Worm (Caenorhabditis elegans) whole organism, early embryonic: ENCODE measurements around the gene F10G7.10.

Experiments used
- B0310.2 ChIP-seq: sonication (generic microtip); optimal IDR thresholded peaks from 2 replicates; lab custom pipeline; 2016; ENCODE audit warnings: mild to moderate bottlenecking, missing genetic modification characterization, missing compliant biosample characterization
- F13C5.2 ChIP-seq: sonication (generic microtip); optimal IDR thresholded peaks from 2 replicates; lab custom pipeline; 2017; ENCODE audit warnings: mild to moderate bottlenecking, missing genetic modification characterization, inconsistent platforms, missing compliant biosample characterization
- aly-1 ChIP-seq: sonication (generic microtip); optimal IDR thresholded peaks from 2 replicates; lab custom pipeline; 2016; ENCODE audit warnings: missing genetic modification characterization, missing compliant biosample characterization
- ama-1 ChIP-seq: fragments of 150-350 bp; optimal IDR thresholded peaks from 2 replicates; lab custom pipeline; 2014
- ceh-13 ChIP-seq: fragments of 200-800 bp; sonication (Bioruptor generic); optimal IDR thresholded peaks from 2 replicates; lab custom pipeline; 2018; ENCODE audit warnings: mild to moderate bottlenecking, missing genetic modification characterization, missing compliant biosample characterization
- ceh-36 ChIP-seq: sonication (generic microtip); optimal IDR thresholded peaks from 2 replicates; lab custom pipeline; 2016; ENCODE audit warnings: missing genetic modification characterization, inconsistent platforms, missing compliant biosample characterization
- ets-7 ChIP-seq: sonication (generic microtip); optimal IDR thresholded peaks from 2 replicates; lab custom pipeline; 2016; ENCODE audit warnings: missing genotype, missing genetic modification characterization, missing compliant biosample characterization
- flt-1 ChIP-seq: fragments of 200-800 bp; sonication (Bioruptor generic); IDR thresholded peaks from 2 replicates; pipeline ENCODE4 v1.3.6; 2022; ENCODE audit warnings: missing genetic modification characterization, missing compliant biosample characterization
- hmbx-1 ChIP-seq: sonication (generic microtip); optimal IDR thresholded peaks from 2 replicates; lab custom pipeline; 2016; ENCODE audit warnings: mild to moderate bottlenecking, missing genetic modification characterization, missing compliant biosample characterization
- hmg-4 ChIP-seq: fragments of 200-800 bp; sonication (Bioruptor generic); optimal IDR thresholded peaks from 2 replicates; lab custom pipeline; 2018; ENCODE audit warnings: mild to moderate bottlenecking, missing genetic modification characterization, missing compliant biosample characterization
- hnd-1 ChIP-seq: sonication (generic microtip); optimal IDR thresholded peaks from 2 replicates; lab custom pipeline; 2016; ENCODE audit warnings: missing genetic modification characterization, missing compliant biosample characterization
- pes-1 ChIP-seq: fragments of 200-800 bp; sonication (Bioruptor generic); IDR thresholded peaks from 2 replicates; pipeline ENCODE4 v1.3.6; 2022; ENCODE audit warnings: missing genetic modification reagents, missing genetic modification characterization, missing compliant biosample characterization
- scrt-1 ChIP-seq: fragments of 200-800 bp; sonication (Bioruptor generic); IDR thresholded peaks from 2 replicates; pipeline ENCODE4 v1.3.6; 2022; ENCODE audit warnings: missing genetic modification characterization, missing compliant biosample characterization
- sea-1 ChIP-seq: fragments of 200-800 bp; sonication (Bioruptor generic); conservative IDR thresholded peaks from 2 replicates; pipeline ENCODE4 v1.3.6; 2022; ENCODE audit warnings: missing genetic modification characterization, missing compliant biosample characterization
- tbx-11 ChIP-seq: fragments of 200-800 bp; sonication (Bioruptor generic); IDR thresholded peaks from 2 replicates; pipeline ENCODE4 v1.3.6; 2022; ENCODE audit warnings: missing genetic modification characterization, missing compliant biosample characterization
- tbx-37 ChIP-seq: fragments of 200-800 bp; sonication (Bioruptor generic); conservative IDR thresholded peaks from 2 replicates; pipeline ENCODE4 v1.3.6; 2022; ENCODE audit warnings: missing genetic modification reagents, missing genetic modification characterization, missing compliant biosample characterization
- tra-4 ChIP-seq: sonication (generic microtip); optimal IDR thresholded peaks from 2 replicates; lab custom pipeline; 2017; ENCODE audit warnings: missing genetic modification characterization, missing compliant biosample characterization

The F10G7.10 gene

DNA sequence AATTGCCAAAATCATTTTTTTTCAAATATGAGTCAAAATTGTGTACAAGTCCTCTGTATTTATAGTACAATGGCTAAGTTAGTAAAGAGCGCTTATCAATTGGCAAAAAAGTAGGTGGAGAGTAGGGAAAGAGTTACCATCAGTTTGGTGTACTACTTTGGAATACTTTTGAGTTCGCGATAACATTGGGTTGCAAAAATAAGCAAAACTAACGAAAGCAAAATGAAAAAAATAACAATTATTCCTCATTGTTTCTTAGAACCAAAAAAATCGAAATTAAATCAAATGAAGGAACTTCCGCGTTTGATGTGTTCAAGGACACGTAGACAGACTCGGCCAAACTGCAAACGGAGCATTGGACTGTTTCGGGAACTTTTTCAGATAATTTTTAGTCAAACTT is 30.7 kb upstream of the F10G7.10 start, which contains the start of gene C27D9.2:
TSS of gene C27D9.2 (minus strand) at position 101 of the 400 bp plus-strand sequence.
- TF ChIP-seq ets-7 (tag; lab: Kevin White, UChicago), result no peak
- TF ChIP-seq flt-1, result no peak
- TF ChIP-seq hmbx-1, result no peak
- no peak for TF ChIP-seq ceh-36
- no peak for TF ChIP-seq tbx-37
- TF ChIP-seq F13C5.2 (tag; lab: Kevin White, UChicago), result no peak
- TF ChIP-seq hmg-4, result no peak

DNA sequence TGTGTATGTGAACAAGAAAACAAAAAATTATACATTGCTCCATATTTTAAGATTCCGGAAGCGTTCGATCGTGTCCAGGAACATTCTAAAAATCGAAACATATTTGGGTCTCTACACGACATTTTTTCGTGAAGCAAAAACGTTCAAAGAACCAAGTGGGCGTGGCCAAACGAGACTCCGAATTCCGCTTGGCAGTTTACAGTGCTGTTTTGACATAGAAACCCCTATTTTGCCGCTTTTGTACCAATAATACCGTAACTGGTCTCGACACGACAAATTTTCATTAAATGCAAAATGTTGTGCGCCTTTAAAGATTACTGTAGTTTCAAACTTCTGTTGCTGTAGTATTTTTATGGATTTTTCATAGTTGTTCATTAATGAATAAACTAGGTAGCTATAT is 29.6 kb upstream of the F10G7.10 start:
- TF ChIP-seq hnd-1 (tag; lab: Kevin White, UChicago), result no peak
- TF ChIP-seq ceh-13 (GFP tag; lab: Kevin White, UChicago), result no peak
- TF ChIP-seq ceh-36, result no peak
- no peak for TF ChIP-seq aly-1 (tag; lab: Kevin White, UChicago)
- no peak for TF ChIP-seq flt-1
- TF ChIP-seq tra-4 (tag; lab: Kevin White, UChicago), result no peak

DNA sequence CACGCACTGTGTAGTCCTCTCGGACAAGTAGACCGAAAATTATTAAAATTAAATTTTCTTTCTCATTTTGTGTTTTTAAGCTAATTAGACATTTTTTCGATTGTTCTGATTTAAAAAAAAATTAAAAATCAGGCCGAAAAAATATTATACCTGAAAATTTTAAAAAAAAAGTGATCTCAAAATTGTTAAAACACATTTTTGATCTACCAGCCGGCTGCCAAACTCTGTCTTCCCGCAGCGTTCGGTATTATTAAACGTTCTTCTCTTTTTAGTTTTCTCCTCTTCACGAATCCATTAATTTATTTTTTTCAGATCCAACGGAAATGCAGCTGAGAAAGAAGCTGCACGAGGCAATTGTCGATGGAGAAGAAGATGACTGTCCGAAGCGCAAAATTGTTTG is 27.1 kb upstream of the F10G7.10 start, which contains the start of gene C27D9.1:
TSS of gene C27D9.1 (plus strand) at position 281 of the 400 bp plus-strand sequence.
- TF ChIP-seq ceh-36 (no peak), tbx-11 (GFP tag; lab: Robert Waterston, UW) (no peak), sea-1 (GFP tag; lab: Robert Waterston, UW) (no peak), ama-1 (lab: Kevin White, UChicago) (no peak), F13C5.2 (tag; lab: Kevin White, UChicago) (no peak), tra-4 (tag; lab: Kevin White, UChicago) (no peak), hmbx-1 (no peak), flt-1 (no peak), B0310.2 (no peak), hmg-4 (no peak), ceh-13 (GFP tag; lab: Kevin White, UChicago) (no peak), tbx-37 (no peak), ets-7 (tag; lab: Kevin White, UChicago) (no peak)

DNA sequence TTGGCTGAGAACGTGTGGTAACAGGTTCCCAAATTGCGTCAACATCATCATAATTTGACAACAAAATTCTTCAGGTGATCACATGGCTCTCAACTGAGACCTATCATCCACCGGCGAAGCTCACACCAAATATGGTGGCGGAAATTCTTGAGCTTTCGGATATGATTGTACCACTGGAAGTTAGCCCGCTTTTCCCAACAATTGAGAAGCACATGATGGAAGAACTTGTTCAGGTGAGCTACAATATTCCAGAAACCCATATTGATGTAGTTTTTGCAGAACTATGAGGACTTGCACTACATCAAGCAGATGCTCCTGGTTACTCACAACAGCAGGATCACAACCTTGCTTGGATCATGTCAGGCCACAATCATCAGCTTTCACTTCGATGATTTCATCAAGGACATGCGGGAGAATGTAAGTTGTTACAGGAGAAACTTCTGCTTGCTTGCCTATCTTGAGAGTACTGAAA is 26.2 kb upstream of the F10G7.10 start, which contains the start of gene F41C3.1:
TSS of gene F41C3.1 (plus strand) at position 51 of the 472 bp plus-strand sequence.
- TF ChIP-seq ets-7 (tag; lab: Kevin White, UChicago) (no peak), tra-4 (tag; lab: Kevin White, UChicago) (no peak), hnd-1 (tag; lab: Kevin White, UChicago) (no peak), hmbx-1 (no peak), aly-1 (tag; lab: Kevin White, UChicago) (no peak), ceh-13 (GFP tag; lab: Kevin White, UChicago) (no peak)

DNA sequence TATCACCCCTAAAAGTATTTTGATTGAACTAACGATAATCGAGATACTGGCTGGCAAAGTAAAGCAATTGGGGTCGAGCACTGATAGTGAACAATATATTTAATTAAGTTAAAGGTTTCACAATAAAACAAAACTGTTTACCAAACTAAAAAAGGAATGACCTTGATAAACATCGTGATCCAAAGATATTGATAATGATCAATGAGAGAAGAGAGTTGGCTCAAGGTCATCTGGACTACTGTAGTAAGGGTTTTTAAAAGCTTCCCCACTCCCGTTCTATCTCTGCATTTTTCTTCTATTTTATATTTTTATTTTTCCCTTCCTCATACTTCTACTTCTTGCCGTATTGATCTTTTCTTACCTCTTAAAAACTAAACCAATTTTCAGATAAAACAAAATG is 23.5 kb upstream of the F10G7.10 start, which contains the start of gene F41C3.2:
TSS of gene F41C3.2 (plus strand) at position 388 of the 400 bp plus-strand sequence.
- TF ChIP-seq sea-1 (GFP tag; lab: Robert Waterston, UW), result no peak
- TF ChIP-seq pes-1 (GFP tag; lab: Robert Waterston, UW), result no peak
- no peak for TF ChIP-seq hmg-4
- no peak for TF ChIP-seq scrt-1 (GFP tag; lab: Robert Waterston, UW)
- TF ChIP-seq flt-1, result no peak
- no peak for TF ChIP-seq ceh-13 (GFP tag; lab: Kevin White, UChicago)
- no peak for TF ChIP-seq ets-7 (tag; lab: Kevin White, UChicago)
- no peak for TF ChIP-seq tbx-37
- no peak for TF ChIP-seq aly-1 (tag; lab: Kevin White, UChicago)
- TF ChIP-seq tra-4 (tag; lab: Kevin White, UChicago), result no peak
- no peak for TF ChIP-seq F13C5.2 (tag; lab: Kevin White, UChicago)
- no peak for TF ChIP-seq B0310.2
- no peak for TF ChIP-seq hmbx-1
- TF ChIP-seq tbx-11 (GFP tag; lab: Robert Waterston, UW), result no peak
- TF ChIP-seq ama-1 (lab: Kevin White, UChicago), result no peak
- no peak for TF ChIP-seq ceh-36
- no peak for TF ChIP-seq hnd-1 (tag; lab: Kevin White, UChicago)

DNA sequence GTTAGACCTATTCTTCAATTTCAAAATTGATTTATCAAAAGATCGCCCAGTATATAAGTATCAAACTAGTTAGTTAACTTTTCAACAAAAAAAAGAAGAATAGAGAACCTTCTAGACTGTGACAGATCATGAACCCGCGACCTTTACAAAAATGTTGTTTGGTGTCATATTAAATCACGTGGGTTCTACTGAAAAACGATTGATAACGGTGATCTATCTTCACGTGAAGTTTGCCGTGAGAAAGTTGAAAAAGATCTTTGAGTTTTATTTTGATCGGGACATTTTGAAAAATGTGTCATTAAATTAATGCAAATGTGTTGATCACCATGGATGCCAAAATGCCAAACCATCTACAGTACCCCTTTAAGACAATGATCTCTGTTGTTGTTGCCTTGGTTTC is 22.3 kb upstream of the F10G7.10 start:
- TF ChIP-seq ets-7 (tag; lab: Kevin White, UChicago) (no peak), tra-4 (tag; lab: Kevin White, UChicago) (no peak), pes-1 (GFP tag; lab: Robert Waterston, UW) (no peak), B0310.2 (no peak), aly-1 (tag; lab: Kevin White, UChicago) (no peak), F13C5.2 (tag; lab: Kevin White, UChicago) (no peak), tbx-37 (no peak), ama-1 (lab: Kevin White, UChicago) (no peak), ceh-36 (no peak), hmg-4 (no peak)

DNA sequence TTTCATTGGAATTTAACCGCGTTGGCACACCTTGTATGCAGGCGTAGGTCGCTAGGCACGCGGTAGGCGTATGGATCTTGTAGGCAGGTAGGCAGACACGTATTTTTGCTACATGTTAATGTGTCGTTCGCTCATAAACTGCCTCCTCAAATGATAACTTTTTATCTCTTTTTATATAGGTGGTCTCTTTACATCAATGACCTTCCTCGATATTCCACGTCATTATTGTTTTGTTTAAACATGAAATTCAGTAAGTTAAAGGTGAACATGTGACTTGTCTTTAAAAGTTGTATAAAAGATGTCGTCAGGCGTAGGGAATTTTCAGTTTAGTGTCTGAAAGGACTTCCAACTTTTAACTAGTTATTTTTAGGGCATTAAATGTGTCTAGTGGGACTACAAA is 21.6 kb upstream of the F10G7.10 start:
- TF ChIP-seq ceh-13 (GFP tag; lab: Kevin White, UChicago) (no peak), aly-1 (tag; lab: Kevin White, UChicago) (no peak), F13C5.2 (tag; lab: Kevin White, UChicago) (no peak), ama-1 (lab: Kevin White, UChicago) (no peak), flt-1 (no peak), scrt-1 (GFP tag; lab: Robert Waterston, UW) (no peak), B0310.2 (no peak), hmbx-1 (no peak), tbx-37 (no peak), sea-1 (GFP tag; lab: Robert Waterston, UW) (no peak), hmg-4 (no peak), hnd-1 (tag; lab: Kevin White, UChicago) (no peak), ets-7 (tag; lab: Kevin White, UChicago) (no peak), ceh-36 (no peak), tbx-11 (GFP tag; lab: Robert Waterston, UW) (no peak), pes-1 (GFP tag; lab: Robert Waterston, UW) (no peak), tra-4 (tag; lab: Kevin White, UChicago) (no peak)

DNA sequence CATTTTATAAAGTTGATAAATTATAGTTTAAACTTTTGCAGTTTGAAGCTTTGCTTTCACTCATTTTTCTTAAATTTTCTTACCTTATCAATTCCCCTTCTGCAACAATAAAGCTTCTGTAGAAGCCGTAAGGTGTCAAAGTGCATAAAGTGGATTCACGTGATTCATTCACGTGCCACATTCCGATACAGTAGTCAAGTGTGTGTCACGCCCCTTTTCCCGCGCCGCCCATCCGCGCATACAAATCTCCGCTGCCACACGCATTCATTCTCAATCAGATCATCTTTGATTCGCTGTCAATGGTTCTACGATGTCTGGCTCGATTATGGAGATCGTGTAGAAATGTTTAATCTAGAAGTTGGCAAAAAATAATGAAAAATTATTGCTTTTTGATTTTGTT is 21.0 kb upstream of the F10G7.10 start:
- no peak for TF ChIP-seq tbx-37
- TF ChIP-seq sea-1 (GFP tag; lab: Robert Waterston, UW), result no peak
